In genomic region chrIII:8410747-8411146, ce11 we compare ENCODE assay signal across 4 worm cellular contexts.
TF ChIP-seq lines count a peak whose summit lies in the region.

No protein-coding gene starts in this region.

TF ChIP-seq in whole organism, L4 larva, 104 proteins besides CTCF, POLR2A, EP300 and RAD21:
- TF ChIP-seq mxl-3 (GFP tag; optimal IDR thresholded peaks at IDR 0.05; lab: Kevin White, UChicago) (no peak), dmd-6 (GFP tag; IDR thresholded peaks at IDR 0.05; lab: Robert Waterston, UW) (peak; percentile 44; the same call in 1 of the 2 replicates), gei-8 (GFP tag; optimal IDR thresholded peaks at IDR 0.05; lab: Kevin White, UChicago) (no peak), unc-62 (GFP tag; optimal IDR thresholded peaks at IDR 0.05 in 1 of 2; lab: Kevin White, UChicago) (peak in 1 of 2 experiments; percentile 69), unc-62 (tag; optimal IDR thresholded peaks at IDR 0.05; lab: Kevin White, UChicago) (no peak), aha-1 (tag; lab: Kevin White, UChicago) (peak; percentile 53), dmd-9 (GFP tag; IDR thresholded peaks at IDR 0.05; lab: Robert Waterston, UW) (no peak), ZK337.2 (GFP tag; IDR thresholded peaks at IDR 0.05; lab: Robert Waterston, UW) (no peak)

TF ChIP-seq in whole organism, late embryonic, 69 proteins besides CTCF, POLR2A, EP300 and RAD21:
- peak; percentile 30 for TF ChIP-seq unc-55 (GFP tag; optimal IDR thresholded peaks at IDR 0.05; lab: Kevin White, UChicago)
- TF ChIP-seq ceh-14 (tag; optimal IDR thresholded peaks at IDR 0.05; lab: Kevin White, UChicago), result no peak
- no peak for TF ChIP-seq ttx-3 (tag; optimal IDR thresholded peaks at IDR 0.05; lab: Kevin White, UChicago)

TF ChIP-seq in whole organism, mixed stage, embryonic, 35 proteins besides CTCF, POLR2A, EP300 and RAD21:
- TF ChIP-seq elt-3 (tag; optimal IDR thresholded peaks at IDR 0.05; lab: Kevin White, UChicago) (no peak), unc-62 (GFP tag; optimal IDR thresholded peaks at IDR 0.05; lab: Kevin White, UChicago) (peak; percentile 50)

TF ChIP-seq in whole organism, young adult, 124 proteins besides CTCF, POLR2A, EP300 and RAD21:
- no peak for TF ChIP-seq tbp1 (GFP tag; optimal IDR thresholded peaks at IDR 0.05; lab: Kevin White, UChicago)
- TF ChIP-seq rec-8 (tag; optimal IDR thresholded peaks at IDR 0.05; lab: Kevin White, UChicago), result no peak
- peak; percentile 1 for TF ChIP-seq nhr-80 (tag; optimal IDR thresholded peaks at IDR 0.05; lab: Kevin White, UChicago)
